Worm (Caenorhabditis elegans) whole organism, L4 larva: ENCODE measurements around the gene F35H10.2.

Experiments used
- Y75B8A.6 ChIP-seq: fragments of 200-800 bp; sonication (Bioruptor generic); IDR thresholded peaks from 2 replicates; pipeline ENCODE4 v1.3.6; 2022; ENCODE audit warnings: missing genetic modification reagents, missing genetic modification characterization, missing compliant biosample characterization
- ces-1 ChIP-seq: fragments of 150-350 bp; sonication (generic microtip); optimal IDR thresholded peaks from 4 replicates; lab custom pipeline; 2014; ENCODE audit warnings: missing biosample characterization, missing genetic modification reagents, missing genetic modification characterization
- dmd-6 ChIP-seq: fragments of 200-800 bp; sonication (Bioruptor generic); IDR thresholded peaks from 2 replicates; pipeline ENCODE4 v1.3.6; 2022; ENCODE audit warnings: missing genetic modification reagents, missing genetic modification characterization, missing compliant biosample characterization
- jun-1 ChIP-seq: fragments of 150-350 bp; optimal IDR thresholded peaks from 2 replicates; lab custom pipeline; 2014; ENCODE audit warnings: missing biosample characterization, missing genetic modification reagents, missing genetic modification characterization

ce11 chrIV:8299636-8300035 lies 29.4 kb upstream of the F35H10.2 start, which contains the start of gene F35H10.6:
- TF ChIP-seq ces-1 (no peak), dmd-6 (GFP tag; lab: Robert Waterston, UW) (no peak), Y75B8A.6 (no peak), jun-1 (tag; lab: Kevin White, UChicago) (no peak)
